Worm (Caenorhabditis elegans) whole organism, mixed stage, embryonic: ENCODE data around the gene M151.7.

Experiments used
- ceh-39 ChIP-seq: fragments of 150-350 bp; optimal IDR thresholded peaks from 2 replicates; lab custom pipeline; 2014; ENCODE audit warnings: missing biosample characterization, missing genetic modification characterization
- drap-1 ChIP-seq: fragments of 200-800 bp; sonication (Bioruptor generic); optimal IDR thresholded peaks from 3 replicates; lab custom pipeline; 2018; ENCODE audit warnings: mild to moderate bottlenecking, missing genetic modification characterization, missing compliant biosample characterization
- lsy-2 ChIP-seq: fragments of 150-350 bp; optimal IDR thresholded peaks from 2 replicates; lab custom pipeline; 2014; ENCODE audit warnings: missing biosample characterization, missing genetic modification characterization
- nhr-237 ChIP-seq: fragments of 150-350 bp; optimal IDR thresholded peaks from 2 replicates; lab custom pipeline; 2014; ENCODE audit warnings: missing biosample characterization, missing genetic modification characterization
- nhr-28 ChIP-seq: fragments of 150-350 bp; optimal IDR thresholded peaks from 2 replicates; lab custom pipeline; 2014; ENCODE audit warnings: missing biosample characterization, missing genetic modification characterization
- nhr-76 ChIP-seq: sonication (generic microtip); optimal IDR thresholded peaks from 2 replicates; lab custom pipeline; 2017; ENCODE audit warnings: missing biosample characterization, missing genetic modification characterization
- pha-4 ChIP-seq: fragments of 150-350 bp; optimal IDR thresholded peaks from 2 replicates; lab custom pipeline; 2018; ENCODE audit warnings: missing biosample characterization, missing genetic modification reagents, missing genetic modification characterization
- unc-62 ChIP-seq: fragments of 150-350 bp; optimal IDR thresholded peaks from 2 replicates; lab custom pipeline; 2014; ENCODE audit warnings: missing biosample characterization, missing genetic modification reagents, missing genetic modification characterization

DNA sequence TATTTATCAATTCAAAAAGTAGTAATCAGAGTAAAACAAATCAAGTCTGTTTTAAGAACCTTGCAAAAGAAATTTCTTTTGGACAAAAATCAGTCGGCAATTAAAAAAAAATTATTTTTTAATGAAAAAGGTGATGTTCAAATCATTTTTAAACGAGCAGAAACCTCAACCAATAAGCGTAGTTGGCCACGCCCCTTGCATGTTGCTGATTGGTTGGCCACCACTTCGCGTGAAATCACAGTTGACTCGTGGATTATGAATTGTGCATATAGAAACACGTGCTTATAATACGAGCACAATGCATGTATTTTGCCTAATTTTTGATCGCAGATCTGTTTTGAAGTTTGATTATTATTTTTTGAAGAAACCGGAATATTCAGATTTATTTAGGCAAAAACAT lies 43.1 kb downstream of the M151.7 start:
- TF ChIP-seq nhr-237 (tag; lab: Kevin White, UChicago): no peak
- no peak for TF ChIP-seq drap-1 (GFP tag; lab: Kevin White, UChicago)
- TF ChIP-seq nhr-76 (tag; lab: Kevin White, UChicago): no peak
- no peak for TF ChIP-seq lsy-2 (tag; lab: Kevin White, UChicago)
- TF ChIP-seq nhr-28 (tag; lab: Kevin White, UChicago): no peak
- TF ChIP-seq ceh-39: no peak
- no peak for TF ChIP-seq unc-62
- no peak for TF ChIP-seq pha-4 (tag; lab: Kevin White, UChicago)
